Worm (Caenorhabditis elegans) whole organism, L4 larva: Measurements from ENCODE around the gene C09G9.8.

Source experiments
- R02D3.7 ChIP-seq: fragments of 150-350 bp; sonication (generic microtip); optimal IDR thresholded peaks from 3 replicates; lab custom pipeline; 2014; ENCODE audit warnings: missing biosample characterization, missing genetic modification characterization
- T20F7.1 ChIP-seq: fragments of 200-800 bp; sonication (Bioruptor generic); optimal IDR thresholded peaks from 2 replicates; lab custom pipeline; 2018; ENCODE audit warnings: mild to moderate bottlenecking, missing genetic modification characterization, missing compliant biosample characterization
- T26A8.4 ChIP-seq: fragments of 200-800 bp; sonication (Bioruptor generic); IDR thresholded peaks from 2 replicates; pipeline ENCODE4 v1.3.6; 2022; ENCODE audit warnings: missing genetic modification characterization, missing compliant biosample characterization
- ZK546.5 ChIP-seq, 2 experiments: sonication (generic microtip); optimal IDR thresholded peaks; 2 replicates each; lab custom pipeline; 2017; ENCODE audit warnings: missing biosample characterization in 2 of 2, missing genetic modification characterization in 2 of 2
- ceh-20 ChIP-seq: fragments of 200-800 bp; sonication (Bioruptor generic); IDR thresholded peaks from 2 replicates; pipeline ENCODE4 v1.3.6; 2022; ENCODE audit warnings: missing genetic modification reagents, missing genetic modification characterization, missing compliant biosample characterization
- ceh-32 ChIP-seq: sonication (generic microtip); optimal IDR thresholded peaks from 2 replicates; lab custom pipeline; 2016; ENCODE audit warnings: mild to moderate bottlenecking, missing genetic modification characterization, missing compliant biosample characterization; ENCODE audit not compliant: poor library complexity
- ceh-62 ChIP-seq: sonication (generic microtip); optimal IDR thresholded peaks from 2 replicates; lab custom pipeline; 2017; ENCODE audit warnings: missing biosample characterization, missing genetic modification characterization
- cey-2 ChIP-seq: sonication (generic microtip); optimal IDR thresholded peaks from 3 replicates; lab custom pipeline; 2017; ENCODE audit warnings: missing genetic modification characterization, mild to moderate bottlenecking, missing compliant biosample characterization, antibody characterized with exemption, borderline replicate concordance; ENCODE audit not compliant: insufficient read depth
- ctbp-1 ChIP-seq: fragments of 200-800 bp; sonication (Bioruptor generic); IDR thresholded peaks from 2 replicates; pipeline ENCODE4 v1.3.6; 2022; ENCODE audit warnings: missing genetic modification reagents, missing genetic modification characterization, missing compliant biosample characterization
- daf-16 ChIP-seq, 3 experiments: sonication (generic microtip); optimal IDR thresholded peaks; 2 replicates each; lab custom pipeline; 2016 to 2017; ENCODE audit warnings: missing genetic modification characterization in 3 of 3, missing genetic modification reagents in 3 of 3, mild to moderate bottlenecking in 2 of 3, missing compliant biosample characterization in 2 of 3, missing biosample characterization in 1 of 3, moderate library complexity in 1 of 3
- dmd-6 ChIP-seq: fragments of 200-800 bp; sonication (Bioruptor generic); IDR thresholded peaks from 2 replicates; pipeline ENCODE4 v1.3.6; 2022; ENCODE audit warnings: missing genetic modification reagents, missing genetic modification characterization, missing compliant biosample characterization
- dmd-8 ChIP-seq: fragments of 200-800 bp; sonication (Bioruptor generic); IDR thresholded peaks from 2 replicates; pipeline ENCODE4 v1.3.6; 2022; ENCODE audit warnings: missing genetic modification characterization, missing compliant biosample characterization
- duxl-1 ChIP-seq: sonication (generic microtip); optimal IDR thresholded peaks from 2 replicates; lab custom pipeline; 2016; ENCODE audit warnings: mild to moderate bottlenecking, missing genetic modification characterization, moderate library complexity, missing compliant biosample characterization; ENCODE audit not compliant: poor library complexity
- dve-1 ChIP-seq: sonication (generic microtip); optimal IDR thresholded peaks from 2 replicates; lab custom pipeline; 2017; ENCODE audit warnings: antibody characterized with exemption, mild to moderate bottlenecking, missing genetic modification characterization, missing compliant biosample characterization; ENCODE audit not compliant: insufficient read depth
- egl-27 ChIP-seq: sonication (generic microtip); optimal IDR thresholded peaks from 3 replicates; lab custom pipeline; 2017; ENCODE audit warnings: missing biosample characterization, missing genetic modification reagents, missing genetic modification characterization
- egl-43 ChIP-seq: fragments of 200-800 bp; sonication (Bioruptor generic); IDR thresholded peaks from 2 replicates; pipeline ENCODE4 v1.3.6; 2022; ENCODE audit warnings: missing genetic modification reagents, missing genetic modification characterization, missing compliant biosample characterization
- fos-1 ChIP-seq: fragments of 150-350 bp; optimal IDR thresholded peaks from 2 replicates; lab custom pipeline; 2014; ENCODE audit warnings: missing biosample characterization, missing genetic modification characterization
- gei-8 ChIP-seq: fragments of 200-800 bp; sonication (Bioruptor generic); optimal IDR thresholded peaks from 2 replicates; lab custom pipeline; 2018; ENCODE audit warnings: mild to moderate bottlenecking, missing genetic modification characterization, missing compliant biosample characterization
- hif-1 ChIP-seq, 2 experiments: sonication (generic microtip); optimal IDR thresholded peaks; 2 replicates each; lab custom pipeline; 2016 to 2017; ENCODE audit warnings: missing compliant biosample characterization in 2 of 2, missing genetic modification characterization in 2 of 2, missing genetic modification reagents in 2 of 2, missing genotype in 2 of 2, mild to moderate bottlenecking in 1 of 2
- hlh-30 ChIP-seq: sonication (generic microtip); optimal IDR thresholded peaks from 2 replicates; lab custom pipeline; 2017; ENCODE audit warnings: antibody characterized with exemption, mild to moderate bottlenecking, missing genetic modification characterization, missing compliant biosample characterization; ENCODE audit not compliant: insufficient read depth
- lim-7 ChIP-seq: fragments of 200-800 bp; sonication (Bioruptor generic); IDR thresholded peaks from 2 replicates; pipeline ENCODE4 v1.3.6; 2022; ENCODE audit warnings: missing genetic modification characterization, missing compliant biosample characterization
- lin-15B ChIP-seq: fragments of 150-350 bp; sonication (generic microtip); optimal IDR thresholded peaks from 3 replicates; lab custom pipeline; 2014; ENCODE audit warnings: missing biosample characterization, missing genetic modification characterization
- lin-29 ChIP-seq: fragments of 200-800 bp; sonication (Bioruptor generic); IDR thresholded peaks from 2 replicates; pipeline ENCODE4 v1.3.6; 2022; ENCODE audit warnings: missing genetic modification reagents, missing genetic modification characterization, missing compliant biosample characterization
- lin-39 ChIP-seq: fragments of 150-350 bp; optimal IDR thresholded peaks from 2 replicates; lab custom pipeline; 2014; ENCODE audit warnings: missing biosample characterization, missing genetic modification reagents, missing genetic modification characterization
- lir-3 ChIP-seq: sonication (generic microtip); optimal IDR thresholded peaks from 2 replicates; lab custom pipeline; 2016; ENCODE audit warnings: mild to moderate bottlenecking, missing genetic modification characterization, missing compliant biosample characterization
- madf-9 ChIP-seq: fragments of 200-800 bp; sonication (Bioruptor generic); conservative IDR thresholded peaks from 2 replicates; pipeline ENCODE4 v1.3.6; 2022; ENCODE audit warnings: missing genetic modification reagents, missing genetic modification characterization, missing compliant biosample characterization
- mdl-1 ChIP-seq, 2 experiments: fragments of 150-350 bp in 1 of 2; sonication (generic microtip) in 1 of 2; optimal IDR thresholded peaks; 2 replicates each; lab custom pipeline; 2014 to 2017; ENCODE audit warnings: missing biosample characterization in 2 of 2, missing genetic modification characterization in 2 of 2
- mdt-29 ChIP-seq: fragments of 200-800 bp; sonication (Bioruptor generic); IDR thresholded peaks from 2 replicates; pipeline ENCODE4 v1.3.6; 2022; ENCODE audit warnings: missing genetic modification reagents, missing genetic modification characterization, missing compliant biosample characterization
- nhr-10 ChIP-seq: fragments of 150-350 bp; optimal IDR thresholded peaks from 2 replicates; lab custom pipeline; 2014; ENCODE audit warnings: missing biosample characterization, missing genetic modification characterization
- nhr-111 ChIP-seq: fragments of 200-800 bp; sonication (Bioruptor generic); optimal IDR thresholded peaks from 2 replicates; lab custom pipeline; 2018; ENCODE audit warnings: mild to moderate bottlenecking, missing genetic modification characterization, missing compliant biosample characterization
- nhr-25 ChIP-seq: sonication (generic microtip); optimal IDR thresholded peaks from 2 replicates; lab custom pipeline; 2017; ENCODE audit warnings: missing genetic modification characterization, mild to moderate bottlenecking, missing compliant biosample characterization, antibody characterized with exemption, moderate library complexity, borderline replicate concordance; ENCODE audit not compliant: insufficient read depth
- nhr-28 ChIP-seq: fragments of 150-350 bp; optimal IDR thresholded peaks from 2 replicates; lab custom pipeline; 2014; ENCODE audit warnings: missing biosample characterization, missing genetic modification characterization
- nhr-42 ChIP-seq: fragments of 200-800 bp; sonication (Bioruptor generic); IDR thresholded peaks from 2 replicates; pipeline ENCODE4 v1.3.6; 2022; ENCODE audit warnings: missing genetic modification characterization, missing compliant biosample characterization
- nhr-48 ChIP-seq: sonication (generic microtip); optimal IDR thresholded peaks from 2 replicates; lab custom pipeline; 2016; ENCODE audit warnings: mild to moderate bottlenecking, missing genetic modification characterization, missing compliant biosample characterization
- nhr-6 ChIP-seq: fragments of 150-350 bp; optimal IDR thresholded peaks from 2 replicates; lab custom pipeline; 2014; ENCODE audit warnings: missing biosample characterization, missing genetic modification characterization
- pha-4 ChIP-seq, 2 experiments: fragments of 150-350 bp in 1 of 2; fragments of 200-800 bp in 1 of 2; sonication (Bioruptor generic) in 1 of 2; IDR thresholded peaks in 1 of 2; optimal IDR thresholded peaks in 1 of 2; 2 replicates each; pipeline versions ENCODE4 v1.3.6 to Lab custom; 2014 to 2022; ENCODE audit warnings: missing genetic modification characterization in 2 of 2, missing genetic modification reagents in 2 of 2, missing biosample characterization in 1 of 2, missing compliant biosample characterization in 1 of 2
- pqm-1 ChIP-seq: sonication (generic microtip); optimal IDR thresholded peaks from 2 replicates; lab custom pipeline; 2017; ENCODE audit warnings: missing biosample characterization, missing genetic modification characterization
- sdz-12 ChIP-seq: fragments of 200-800 bp; sonication (Bioruptor generic); optimal IDR thresholded peaks from 2 replicates; lab custom pipeline; 2018; ENCODE audit warnings: mild to moderate bottlenecking, missing genetic modification characterization, missing compliant biosample characterization
- set-16 ChIP-seq: fragments of 200-800 bp; sonication (Bioruptor generic); IDR thresholded peaks from 2 replicates; pipeline ENCODE4 v1.3.6; 2022; ENCODE audit warnings: missing genetic modification reagents, missing genetic modification characterization, missing compliant biosample characterization
- skn-1 ChIP-seq: fragments of 150-350 bp; optimal IDR thresholded peaks from 2 replicates; lab custom pipeline; 2014; ENCODE audit warnings: missing biosample characterization, missing genetic modification characterization
- spr-3 ChIP-seq: fragments of 200-800 bp; sonication (Bioruptor generic); optimal IDR thresholded peaks from 2 replicates; lab custom pipeline; 2018; ENCODE audit warnings: mild to moderate bottlenecking, missing genetic modification characterization, missing compliant biosample characterization
- tra-1 ChIP-seq: fragments of 200-800 bp; sonication (Bioruptor generic); IDR thresholded peaks from 2 replicates; pipeline ENCODE4 v1.3.6; 2022; ENCODE audit warnings: missing genetic modification reagents, missing genetic modification characterization, missing compliant biosample characterization
- unc-130 ChIP-seq: sonication (generic microtip); optimal IDR thresholded peaks from 2 replicates; lab custom pipeline; 2016; ENCODE audit warnings: missing genetic modification reagents, missing genetic modification characterization, missing compliant biosample characterization
- unc-62 ChIP-seq, 3 experiments: fragments of 150-350 bp in 1 of 3; sonication (generic microtip); optimal IDR thresholded peaks in 2 of 3; peaks in 1 of 3; 1 replicate in 1 of 3; 2 replicates in 2 of 3; lab custom pipeline; 2014 to 2017; ENCODE audit warnings: missing biosample characterization in 3 of 3, missing genetic modification characterization in 3 of 3, missing genetic modification reagents in 3 of 3, missing genotype in 1 of 3
- vab-7 ChIP-seq: fragments of 200-800 bp; sonication (Bioruptor generic); IDR thresholded peaks from 2 replicates; pipeline ENCODE4 v1.3.6; 2022; ENCODE audit warnings: missing genetic modification reagents, missing genetic modification characterization, missing compliant biosample characterization
- zfp-2 ChIP-seq: sonication (generic microtip); optimal IDR thresholded peaks from 2 replicates; lab custom pipeline; 2016; ENCODE audit warnings: mild to moderate bottlenecking, missing genetic modification characterization, missing compliant biosample characterization
- ztf-11 ChIP-seq: fragments of 150-350 bp; optimal IDR thresholded peaks from 2 replicates; lab custom pipeline; 2014; ENCODE audit warnings: missing biosample characterization, missing genetic modification characterization
- ztf-7 ChIP-seq: fragments of 150-350 bp; optimal IDR thresholded peaks from 2 replicates; lab custom pipeline; 2014; ENCODE audit warnings: missing biosample characterization, missing genetic modification characterization

The C09G9.8 gene

DNA sequence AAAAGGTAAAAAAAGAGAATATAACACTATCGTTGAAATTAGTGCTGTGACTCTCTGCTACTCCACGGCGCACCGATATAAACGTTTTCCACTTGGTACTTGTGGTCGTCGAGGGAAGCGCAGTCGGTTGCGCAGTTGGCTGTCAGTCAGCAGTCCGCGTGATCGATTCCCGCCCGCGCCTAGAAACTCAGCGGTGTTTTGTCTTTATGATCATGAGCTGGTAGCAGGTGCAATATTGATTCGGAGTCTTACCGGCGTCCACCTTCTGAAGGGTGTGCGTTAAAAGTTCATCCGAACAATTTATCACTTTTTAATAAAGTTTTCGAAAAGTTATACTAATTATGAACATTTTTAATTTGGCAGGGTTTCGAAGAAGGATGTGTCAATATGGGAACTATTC is 45.8 kb downstream of the C09G9.8 start (continued):
- TF ChIP-seq pha-4 (GFP tag; IDR thresholded peaks at IDR 0.05; lab: Robert Waterston, UW) (peak; percentile 96), pha-4 (tag; optimal IDR thresholded peaks at IDR 0.05; lab: Kevin White, UChicago) (no peak), mdt-29 (GFP tag; lab: Robert Waterston, UW) (0 out of 2 replicates have a peak, but pooled peaks have one; percentile 41), ceh-32 (no peak), mdl-1 (tag; optimal IDR thresholded peaks at IDR 0.05; lab: Kevin White, UChicago) (peak in 1 of 2 experiments; percentile 6), cey-2 (tag; lab: Kevin White, UChicago) (peak; percentile 60), nhr-48 (tag; lab: Kevin White, UChicago) (peak; percentile 77), nhr-6 (tag; lab: Kevin White, UChicago) (peak; percentile 88), lim-7 (GFP tag; lab: Robert Waterston, UW) (peak; percentile 98), sdz-12 (GFP tag; lab: Kevin White, UChicago) (peak; percentile 88), dve-1 (tag; lab: Kevin White, UChicago) (peak; percentile 90), unc-62 (GFP tag; optimal IDR thresholded peaks at IDR 0.05 in 1 of 2; lab: Kevin White, UChicago) (peak in 1 of 2 experiments; percentile 98), unc-62 (tag; optimal IDR thresholded peaks at IDR 0.05; lab: Kevin White, UChicago) (no peak), lin-15B (tag; lab: Kevin White, UChicago) (no peak), fos-1 (tag; lab: Kevin White, UChicago) (no peak), dmd-8 (peak; percentile 98), daf-16 (GFP tag; optimal IDR thresholded peaks at IDR 0.05; lab: Kevin White, UChicago) (peak; percentile 85 to 93), daf-16 (tag; optimal IDR thresholded peaks at IDR 0.05; lab: Kevin White, UChicago) (peak; percentile 75), ztf-7 (tag; lab: Kevin White, UChicago) (peak; percentile 89), pqm-1 (tag; lab: Kevin White, UChicago) (peak; percentile 25), ceh-62 (tag; lab: Kevin White, UChicago) (no peak), skn-1 (no peak), nhr-25 (tag; lab: Kevin White, UChicago) (peak; percentile 79), vab-7 (peak; percentile 91; the same call in 1 of the 2 replicates), hif-1 (tag; optimal IDR thresholded peaks at IDR 0.05; lab: Kevin White, UChicago) (peak; percentile 45 to 61), ZK546.5 (tag; optimal IDR thresholded peaks at IDR 0.05; lab: Kevin White, UChicago) (no peak), madf-9 (GFP tag; lab: Robert Waterston, UW) (peak; percentile 92), T20F7.1 (GFP tag; lab: Kevin White, UChicago) (peak; percentile 93), T26A8.4 (GFP tag; lab: Robert Waterston, UW) (peak; percentile 91), zfp-2 (tag; lab: Kevin White, UChicago) (peak; percentile 64), tra-1 (GFP tag; lab: Robert Waterston, UW) (peak; percentile 80), nhr-111 (GFP tag; lab: Kevin White, UChicago) (peak; percentile 92), duxl-1 (tag; lab: Kevin White, UChicago) (peak; percentile 82), dmd-6 (GFP tag; lab: Robert Waterston, UW) (peak; percentile 69), nhr-28 (peak; percentile 26), hlh-30 (peak; percentile 97), ctbp-1 (GFP tag; lab: Robert Waterston, UW) (peak; percentile 89), egl-27 (tag; lab: Kevin White, UChicago) (peak; percentile 51), lin-39 (tag; lab: Kevin White, UChicago) (no peak), lin-29 (GFP tag; lab: Robert Waterston, UW) (peak; percentile 73; the same call in 1 of the 2 replicates), R02D3.7 (tag; lab: Kevin White, UChicago) (peak; percentile 41), gei-8 (GFP tag; lab: Kevin White, UChicago) (peak; percentile 88), egl-43 (GFP tag; lab: Robert Waterston, UW) (peak; percentile 97), ceh-20 (GFP tag; lab: Robert Waterston, UW) (peak; percentile 84), ztf-11 (tag; lab: Kevin White, UChicago) (no peak), nhr-10 (tag; lab: Kevin White, UChicago) (no peak), unc-130 (GFP tag; lab: Kevin White, UChicago) (peak; percentile 87), spr-3 (GFP tag; lab: Kevin White, UChicago) (peak; percentile 83), set-16 (peak; percentile 80; the same call in 1 of the 2 replicates), lir-3 (tag; lab: Kevin White, UChicago) (peak; percentile 66), nhr-42 (GFP tag; lab: Robert Waterston, UW) (peak; percentile 77; the same call in 1 of the 2 replicates)
